Fruit fly (Drosophila melanogaster): ENCODE data around the gene CG43163.

The CG43163 gene

dm6 chr3L:8440771-8441549 lies 66.0 kb downstream of the CG43163 start:
- peak; percentile 83 for TF ChIP-seq Snoo (tag; optimal IDR thresholded peaks at IDR 0.05)
- peak; percentile 93 for TF ChIP-seq rn (GFP tag; IDR thresholded peaks at IDR 0.05)
- peak; percentile 96 for TF ChIP-seq Pif1B (GFP tag; optimal IDR thresholded peaks at IDR 0.05)
- peak; percentile 95 for TF ChIP-seq Ets98B (GFP tag; IDR thresholded peaks at IDR 0.05)
- peak; percentile 99 for TF ChIP-seq CG12605 (GFP tag; IDR thresholded peaks at IDR 0.05)
- TF ChIP-seq CG14655 (GFP tag; optimal IDR thresholded peaks at IDR 0.05) = peak; percentile 92
- TF ChIP-seq CG8159 (tag; optimal IDR thresholded peaks at IDR 0.05) = peak; percentile 94
- TF ChIP-seq CG10348 (GFP tag; IDR thresholded peaks at IDR 0.05) = no peak
- peak; percentile 99 for TF ChIP-seq CG13204 (GFP tag; optimal IDR thresholded peaks at IDR 0.05)
- peak; percentile 87 for TF ChIP-seq CG8301 (tag; optimal IDR thresholded peaks at IDR 0.05)
- peak; percentile 93 for TF ChIP-seq CG15710 (tag; optimal IDR thresholded peaks at IDR 0.05)
- peak; percentile 91 for TF ChIP-seq CG32121 (GFP tag; IDR thresholded peaks at IDR 0.05)
- peak; percentile 43 for TF ChIP-seq D1 (tag; optimal IDR thresholded peaks at IDR 0.05)
- peak; percentile 95 for TF ChIP-seq Pif1A (GFP tag; optimal IDR thresholded peaks at IDR 0.05)
- peak; percentile 95 for TF ChIP-seq CG34367 (tag; optimal IDR thresholded peaks at IDR 0.05)
- peak; percentile 95 for TF ChIP-seq CG4496 (GFP tag; IDR thresholded peaks at IDR 0.05)
- TF ChIP-seq CG9948 (tag; optimal IDR thresholded peaks at IDR 0.05) = peak; percentile 72
- TF ChIP-seq EcR (GFP tag; optimal IDR thresholded peaks at IDR 0.05) = no peak
- TF ChIP-seq gl (tag; optimal IDR thresholded peaks at IDR 0.05) = peak; percentile 99
- peak; percentile 90 for TF ChIP-seq CG17806 (tag; optimal IDR thresholded peaks at IDR 0.05)
- TF ChIP-seq fd96Ca (GFP tag; IDR thresholded peaks at IDR 0.05) = no peak; the same call in 1 of the 3 replicates

- no peak for TF ChIP-seq CG17806 (tag; optimal IDR thresholded peaks at IDR 0.05)
- TF ChIP-seq CG10348 (GFP tag; IDR thresholded peaks at IDR 0.05) = no peak
- peak; percentile 46 for TF ChIP-seq CG32121 (GFP tag; IDR thresholded peaks at IDR 0.05)
- no peak for TF ChIP-seq CG14655 (GFP tag; optimal IDR thresholded peaks at IDR 0.05)
- no peak for TF ChIP-seq CG34367 (tag; optimal IDR thresholded peaks at IDR 0.05)
These were observed 66.9 kb downstream of the CG43163 start for dm6 chr3L:8440079-8440478.

- TF ChIP-seq Pif1B (GFP tag; optimal IDR thresholded peaks at IDR 0.05) (no peak), CG10348 (GFP tag; IDR thresholded peaks at IDR 0.05) (no peak), CG15710 (tag; optimal IDR thresholded peaks at IDR 0.05) (no peak), EcR (GFP tag; optimal IDR thresholded peaks at IDR 0.05) (no peak), Ets98B (GFP tag; IDR thresholded peaks at IDR 0.05) (no peak), CG12605 (GFP tag; IDR thresholded peaks at IDR 0.05) (no peak), CG4496 (GFP tag; IDR thresholded peaks at IDR 0.05) (no peak), fd96Ca (GFP tag; IDR thresholded peaks at IDR 0.05) (no peak), CG17806 (tag; optimal IDR thresholded peaks at IDR 0.05) (no peak), Pif1A (GFP tag; optimal IDR thresholded peaks at IDR 0.05) (no peak), CG8301 (tag; optimal IDR thresholded peaks at IDR 0.05) (no peak), CG8159 (tag; optimal IDR thresholded peaks at IDR 0.05) (no peak), rn (GFP tag; IDR thresholded peaks at IDR 0.05) (no peak), CG32121 (GFP tag; IDR thresholded peaks at IDR 0.05) (no peak), Snoo (tag; optimal IDR thresholded peaks at IDR 0.05) (no peak), CG14655 (GFP tag; optimal IDR thresholded peaks at IDR 0.05) (no peak), CG34367 (tag; optimal IDR thresholded peaks at IDR 0.05) (no peak), D1 (tag; optimal IDR thresholded peaks at IDR 0.05) (no peak)
These were observed 69.4 kb downstream of the CG43163 start for dm6 chr3L:8437583-8437982.

- TF ChIP-seq Snoo (tag; optimal IDR thresholded peaks at IDR 0.05) = no peak
- no peak for TF ChIP-seq Pif1B (GFP tag; optimal IDR thresholded peaks at IDR 0.05)
- TF ChIP-seq EcR (GFP tag; optimal IDR thresholded peaks at IDR 0.05) = peak; percentile 21
- no peak for TF ChIP-seq CG8159 (tag; optimal IDR thresholded peaks at IDR 0.05)
- no peak for TF ChIP-seq CG14655 (GFP tag; optimal IDR thresholded peaks at IDR 0.05)
- no peak for TF ChIP-seq CG34367 (tag; optimal IDR thresholded peaks at IDR 0.05)
- TF ChIP-seq CG9948 (tag; optimal IDR thresholded peaks at IDR 0.05) = no peak
- no peak for TF ChIP-seq CG4496 (GFP tag; IDR thresholded peaks at IDR 0.05)
- peak; percentile 27 for TF ChIP-seq D1 (tag; optimal IDR thresholded peaks at IDR 0.05)
- TF ChIP-seq CG12605 (GFP tag; IDR thresholded peaks at IDR 0.05) = no peak
- no peak for TF ChIP-seq CG8301 (tag; optimal IDR thresholded peaks at IDR 0.05)
- no peak for TF ChIP-seq CG17806 (tag; optimal IDR thresholded peaks at IDR 0.05)
- TF ChIP-seq CG15710 (tag; optimal IDR thresholded peaks at IDR 0.05) = no peak
- no peak for TF ChIP-seq gl (tag; optimal IDR thresholded peaks at IDR 0.05)
- TF ChIP-seq rn (GFP tag; IDR thresholded peaks at IDR 0.05) = no peak
These were observed 82.1 kb downstream of the CG43163 start, which contains the start of gene Cbl for dm6 chr3L:8424831-8425336. Cbl (plus strand) TSS chr3L:8424954.

- TF ChIP-seq CG15710 (tag; optimal IDR thresholded peaks at IDR 0.05) = peak; percentile 21
- TF ChIP-seq CG8301 (tag; optimal IDR thresholded peaks at IDR 0.05) = peak; percentile 24
- TF ChIP-seq D1 (tag; optimal IDR thresholded peaks at IDR 0.05) = peak; percentile 18
- no peak for TF ChIP-seq CG13204 (GFP tag; optimal IDR thresholded peaks at IDR 0.05)
- TF ChIP-seq Pif1B (GFP tag; optimal IDR thresholded peaks at IDR 0.05) = peak; percentile 20
- no peak for TF ChIP-seq Snoo (tag; optimal IDR thresholded peaks at IDR 0.05)
- TF ChIP-seq CG8159 (tag; optimal IDR thresholded peaks at IDR 0.05) = peak; percentile 40
- peak; percentile 7 for TF ChIP-seq CG9948 (tag; optimal IDR thresholded peaks at IDR 0.05)
- peak; percentile 15 for TF ChIP-seq CG17806 (tag; optimal IDR thresholded peaks at IDR 0.05)
- no peak for TF ChIP-seq CG32121 (GFP tag; IDR thresholded peaks at IDR 0.05)
These were observed 83.8 kb downstream of the CG43163 start for dm6 chr3L:8423156-8423555.

Data from whole organism, pupa.